Worm (Caenorhabditis elegans): ENCODE measurements around the gene mif-2.

DNA sequence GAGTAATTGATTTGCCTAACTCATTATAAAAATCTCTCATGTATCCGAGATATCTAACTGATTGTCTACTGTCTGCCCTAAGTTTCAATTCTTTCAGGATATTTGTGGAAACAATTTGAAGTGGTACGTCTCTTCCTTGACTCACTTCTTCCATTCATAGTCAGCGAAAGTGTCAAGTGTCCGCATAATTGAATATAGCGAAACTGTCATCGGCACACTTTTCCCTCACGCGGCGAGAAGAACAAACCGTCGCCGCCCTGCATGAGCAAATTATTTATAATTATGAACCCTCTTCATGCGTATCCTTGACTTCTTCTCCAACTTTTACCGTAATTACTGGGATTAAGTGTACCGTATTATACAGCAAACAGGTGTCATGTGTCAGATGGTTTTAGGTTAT, 29.7 kb downstream of the mif-2 start:
- no peak for TF ChIP-seq T22C8.4 (GFP tag; IDR thresholded peaks at IDR 0.05)
- TF ChIP-seq klf-2 (GFP tag; conservative IDR thresholded peaks at IDR 0.05), result no peak
- TF ChIP-seq flt-1 (GFP tag; IDR thresholded peaks at IDR 0.05), result no peak
- no peak for TF ChIP-seq ztf-23 (GFP tag; IDR thresholded peaks at IDR 0.05)

All from whole organism, midembryonic.